Worm (Caenorhabditis elegans) whole organism, young adult: ENCODE measurements around the gene F54H12.2.

Experiments used
- B0261.1 ChIP-seq: sonication (generic microtip); optimal IDR thresholded peaks from 2 replicates; lab custom pipeline; 2016; ENCODE audit warnings: mild to moderate bottlenecking, missing genetic modification characterization, moderate library complexity, missing compliant biosample characterization
- F37B4.10 ChIP-seq: fragments of 200-800 bp; sonication (Bioruptor generic); IDR thresholded peaks from 2 replicates; pipeline ENCODE4 v1.3.6; 2022; ENCODE audit warnings: missing genetic modification characterization, missing compliant biosample characterization
- F52B5.7 ChIP-seq: sonication (generic microtip); optimal IDR thresholded peaks from 2 replicates; lab custom pipeline; 2016; ENCODE audit warnings: mild to moderate bottlenecking, missing genetic modification characterization, missing compliant biosample characterization
- T07F8.4 ChIP-seq: sonication (generic microtip); optimal IDR thresholded peaks from 2 replicates; lab custom pipeline; 2016; ENCODE audit warnings: mild to moderate bottlenecking, missing genetic modification characterization, moderate library complexity, missing compliant biosample characterization
- Y53G8AR.9 ChIP-seq: fragments of 200-800 bp; sonication (Bioruptor generic); conservative IDR thresholded peaks from 2 replicates; pipeline ENCODE4 v1.3.6; 2022; ENCODE audit warnings: missing genetic modification reagents, missing genetic modification characterization, missing compliant biosample characterization
- Y79H2A.3 ChIP-seq: fragments of 200-800 bp; sonication (Bioruptor generic); conservative IDR thresholded peaks from 2 replicates; pipeline ENCODE4 v1.3.6; 2022; ENCODE audit warnings: missing genetic modification reagents, missing genetic modification characterization, missing compliant biosample characterization
- ZK185.1 ChIP-seq: sonication (generic microtip); optimal IDR thresholded peaks from 2 replicates; lab custom pipeline; 2016; ENCODE audit warnings: mild to moderate bottlenecking, missing genetic modification characterization, missing compliant biosample characterization; ENCODE audit not compliant: poor library complexity, severe bottlenecking
- attf-5 ChIP-seq: fragments of 200-800 bp; sonication (Bioruptor generic); optimal IDR thresholded peaks from 2 replicates; lab custom pipeline; 2018; ENCODE audit warnings: mild to moderate bottlenecking, missing genetic modification characterization, missing compliant biosample characterization
- bed-2 ChIP-seq: fragments of 200-800 bp; sonication (Bioruptor generic); IDR thresholded peaks from 2 replicates; pipeline ENCODE4 v1.3.6; 2022; ENCODE audit warnings: missing genetic modification reagents, missing genetic modification characterization, missing compliant biosample characterization
- ceh-100 ChIP-seq: fragments of 200-800 bp; sonication (Bioruptor generic); IDR thresholded peaks from 2 replicates; pipeline ENCODE4 v1.3.6; 2022; ENCODE audit warnings: missing genetic modification reagents, missing genetic modification characterization, missing compliant biosample characterization
- ceh-27 ChIP-seq: fragments of 200-800 bp; sonication (Bioruptor generic); optimal IDR thresholded peaks from 2 replicates; lab custom pipeline; 2018; ENCODE audit warnings: mild to moderate bottlenecking, missing genetic modification characterization, moderate library complexity, missing compliant biosample characterization
- ceh-79 ChIP-seq: sonication (generic microtip); optimal IDR thresholded peaks from 2 replicates; lab custom pipeline; 2017; ENCODE audit warnings: mild to moderate bottlenecking, missing genetic modification characterization, missing compliant biosample characterization
- dox-1 ChIP-seq: fragments of 200-800 bp; sonication (Bioruptor generic); IDR thresholded peaks from 2 replicates; pipeline ENCODE4 v1.3.6; 2022; ENCODE audit warnings: missing genetic modification reagents, missing genetic modification characterization, missing compliant biosample characterization
- dpff-1 ChIP-seq: sonication (generic microtip); optimal IDR thresholded peaks from 2 replicates; lab custom pipeline; 2017; ENCODE audit warnings: mild to moderate bottlenecking, missing genetic modification characterization, missing compliant biosample characterization
- dpl-1 ChIP-seq: fragments of 150-350 bp; optimal IDR thresholded peaks from 2 replicates; lab custom pipeline; 2014; ENCODE audit warnings: missing biosample characterization, missing genetic modification reagents, missing genetic modification characterization
- efl-1 ChIP-seq: fragments of 150-350 bp; optimal IDR thresholded peaks from 2 replicates; lab custom pipeline; 2014; ENCODE audit warnings: missing biosample characterization, missing genetic modification reagents, missing genetic modification characterization
- egrh-3 ChIP-seq: fragments of 200-800 bp; sonication (Bioruptor generic); IDR thresholded peaks from 2 replicates; pipeline ENCODE4 v1.3.6; 2022; ENCODE audit warnings: missing genetic modification reagents, missing genetic modification characterization, missing compliant biosample characterization
- him-1 ChIP-seq: sonication (generic microtip); optimal IDR thresholded peaks from 2 replicates; lab custom pipeline; 2016; ENCODE audit warnings: missing genotype, missing genetic modification reagents, missing genetic modification characterization, missing compliant biosample characterization
- lag-1 ChIP-seq: fragments of 200-800 bp; sonication (Bioruptor generic); IDR thresholded peaks from 2 replicates; pipeline ENCODE4 v1.3.6; 2022; ENCODE audit warnings: missing genetic modification reagents, missing genetic modification characterization, missing compliant biosample characterization
- lin-35 ChIP-seq, 3 experiments: fragments of 150-350 bp in 2 of 3; sonication (generic microtip) in 1 of 3; optimal IDR thresholded peaks; 2 replicates each; lab custom pipeline; 2014 to 2018; ENCODE audit warnings: missing biosample characterization in 3 of 3, missing genetic modification characterization in 3 of 3, missing genetic modification reagents in 3 of 3
- lin-54 ChIP-seq: fragments of 200-800 bp; sonication (Bioruptor generic); optimal IDR thresholded peaks from 2 replicates; lab custom pipeline; 2018; ENCODE audit warnings: mild to moderate bottlenecking, missing genetic modification characterization, missing compliant biosample characterization
- lsy-27 ChIP-seq: sonication (generic microtip); optimal IDR thresholded peaks from 2 replicates; lab custom pipeline; 2017; ENCODE audit warnings: missing genetic modification characterization, mild to moderate bottlenecking, missing compliant biosample characterization, antibody characterized with exemption, missing genotype, borderline replicate concordance; ENCODE audit not compliant: insufficient read depth
- madf-10 ChIP-seq: sonication (generic microtip); optimal IDR thresholded peaks from 2 replicates; lab custom pipeline; 2016; ENCODE audit warnings: mild to moderate bottlenecking, missing genetic modification characterization, missing compliant biosample characterization
- madf-6 ChIP-seq: fragments of 200-800 bp; sonication (Bioruptor generic); IDR thresholded peaks from 2 replicates; pipeline ENCODE4 v1.3.6; 2022; ENCODE audit warnings: missing genetic modification reagents, missing genetic modification characterization, missing compliant biosample characterization
- mcd-1 ChIP-seq: fragments of 200-800 bp; sonication (Bioruptor generic); IDR thresholded peaks from 2 replicates; pipeline ENCODE4 v1.3.6; 2022; ENCODE audit warnings: missing genetic modification reagents, missing genetic modification characterization, missing compliant biosample characterization
- nhr-80 ChIP-seq: sonication (generic microtip); optimal IDR thresholded peaks from 2 replicates; lab custom pipeline; 2016; ENCODE audit warnings: missing genetic modification characterization, missing compliant biosample characterization
- rec-8 ChIP-seq, 2 experiments: sonication (generic microtip); optimal IDR thresholded peaks; 2 replicates each; lab custom pipeline; 2016; ENCODE audit warnings: mild to moderate bottlenecking in 2 of 2, missing genetic modification characterization in 2 of 2, missing genetic modification reagents in 2 of 2, missing genotype in 2 of 2, missing biosample characterization in 1 of 2, missing compliant biosample characterization in 1 of 2, moderate library complexity in 1 of 2
- snpc-1.1 ChIP-seq: sonication (generic microtip); optimal IDR thresholded peaks from 2 replicates; lab custom pipeline; 2017; ENCODE audit warnings: missing genetic modification characterization, mild to moderate bottlenecking, missing compliant biosample characterization, antibody characterized with exemption, moderate library complexity, missing genotype, missing genetic modification reagents; ENCODE audit not compliant: insufficient read depth
- somi-1 ChIP-seq: fragments of 200-800 bp; sonication (Bioruptor generic); optimal IDR thresholded peaks from 2 replicates; lab custom pipeline; 2018; ENCODE audit warnings: mild to moderate bottlenecking, missing genetic modification characterization, missing compliant biosample characterization
- tbx-9 ChIP-seq: sonication (generic microtip); optimal IDR thresholded peaks from 2 replicates; lab custom pipeline; 2016; ENCODE audit warnings: borderline replicate concordance, missing genetic modification characterization, inconsistent platforms, missing compliant biosample characterization
- unc-62 ChIP-seq: fragments of 150-350 bp; optimal IDR thresholded peaks from 2 replicates; lab custom pipeline; 2014; ENCODE audit warnings: missing biosample characterization, missing genetic modification reagents, missing genetic modification characterization
- zim-3 ChIP-seq: sonication (generic microtip); optimal IDR thresholded peaks from 2 replicates; lab custom pipeline; 2017; ENCODE audit warnings: mild to moderate bottlenecking, missing genetic modification characterization, moderate library complexity, missing compliant biosample characterization

Gene F54H12.2

ce11 chrIII:7940819-7941218 is 23.6 kb upstream of the F54H12.2 start, which contains the start of gene C29E4.12 (continued):
- peak; percentile 58 for TF ChIP-seq mcd-1
- TF ChIP-seq egrh-3 (GFP tag; lab: Robert Waterston, UW), result no peak
- TF ChIP-seq F52B5.7 (tag; lab: Kevin White, UChicago), result no peak
- TF ChIP-seq ceh-79 (tag; lab: Kevin White, UChicago), result no peak
- no peak for TF ChIP-seq ceh-100
- TF ChIP-seq Y79H2A.3, result no peak
- TF ChIP-seq Y53G8AR.9 (GFP tag; lab: Robert Waterston, UW), result no peak

ce11 chrIII:7941417-7941816 is 23.0 kb upstream of the F54H12.2 start, which contains the start of gene kle-2:
TSS of gene kle-2 (plus strand) at chrIII:7941717.
- TF ChIP-seq him-1 (tag; lab: Kevin White, UChicago) (no peak), T07F8.4 (tag; lab: Kevin White, UChicago) (no peak), dpl-1 (GFP tag; lab: Kevin White, UChicago) (no peak), rec-8 (tag; optimal IDR thresholded peaks at IDR 0.05; lab: Kevin White, UChicago) (no peak), snpc-1.1 (no peak), F52B5.7 (tag; lab: Kevin White, UChicago) (no peak), madf-10 (tag; lab: Kevin White, UChicago) (no peak), bed-2 (GFP tag; lab: Robert Waterston, UW) (no peak), ceh-27 (GFP tag; lab: Kevin White, UChicago) (no peak), lin-35 (GFP tag; optimal IDR thresholded peaks at IDR 0.05; lab: Kevin White, UChicago) (no peak), madf-6 (no peak; the same call in 1 of the 2 replicates), attf-5 (GFP tag; lab: Kevin White, UChicago) (no peak), tbx-9 (tag; lab: Kevin White, UChicago) (no peak), lin-54 (GFP tag; lab: Kevin White, UChicago) (no peak), unc-62 (GFP tag; lab: Kevin White, UChicago) (no peak), F37B4.10 (GFP tag; lab: Robert Waterston, UW) (no peak)

- TF ChIP-seq somi-1 (GFP tag; lab: Kevin White, UChicago) (no peak), nhr-80 (tag; lab: Kevin White, UChicago) (peak; percentile 19)
Measured at ce11 chrIII:7946968-7947491, 17.4 kb upstream of the F54H12.2 start, which contains the start of gene gsto-1. TSS of gene gsto-1 (minus strand) at chrIII:7947018.

ce11 chrIII:7947677-7948076 is 16.7 kb upstream of the F54H12.2 start:
- TF ChIP-seq efl-1, result no peak
- no peak for TF ChIP-seq B0261.1 (tag; lab: Kevin White, UChicago)
- no peak for TF ChIP-seq zim-3 (tag; lab: Kevin White, UChicago)
- no peak for TF ChIP-seq dpff-1 (tag; lab: Kevin White, UChicago)
- TF ChIP-seq madf-10 (tag; lab: Kevin White, UChicago), result no peak
- TF ChIP-seq lsy-27, result no peak
- TF ChIP-seq nhr-80 (tag; lab: Kevin White, UChicago), result no peak
- TF ChIP-seq dox-1 (GFP tag; lab: Robert Waterston, UW), result no peak
- no peak for TF ChIP-seq ZK185.1 (tag; lab: Kevin White, UChicago)
- TF ChIP-seq lag-1 (GFP tag; lab: Robert Waterston, UW), result no peak
- TF ChIP-seq, all 124 proteins: peak for 0
